Worm (Caenorhabditis elegans): ENCODE results near the gene nhr-269.

ce11 chrV:15347292-15347691 is 22.3 kb downstream of the nhr-269 start, which contains the start of gene C29F3.3:
- TF ChIP-seq him-1 (tag; optimal IDR thresholded peaks at IDR 0.05) (no peak), W03F9.2 (tag; optimal IDR thresholded peaks at IDR 0.05) (no peak)
